Worm (Caenorhabditis elegans): ENCODE data around the gene F15A4.5.

DNA sequence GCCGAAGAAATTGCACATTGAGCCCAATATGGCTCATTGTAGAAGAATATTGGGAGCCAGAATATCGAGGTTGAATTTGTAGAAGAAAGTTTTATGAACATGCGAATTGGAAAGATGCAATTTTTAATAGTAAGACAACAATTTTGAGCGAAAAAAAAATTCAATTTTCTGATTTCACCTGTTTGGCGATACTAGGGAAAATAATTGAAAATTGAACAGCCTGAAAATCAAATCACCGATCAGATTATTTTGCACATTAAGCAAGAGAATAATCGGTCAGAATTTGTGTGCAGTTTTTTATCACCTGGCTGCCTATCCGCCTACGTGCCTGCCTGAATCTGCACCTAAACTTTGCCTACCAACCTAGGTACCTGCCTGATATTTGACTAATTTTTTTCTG lies 50.6 kb downstream of the F15A4.5 start, which contains the start of gene sre-26:
- TF ChIP-seq unc-39 (tag; optimal IDR thresholded peaks at IDR 0.05) (no peak), elt-1 (tag; optimal IDR thresholded peaks at IDR 0.05; ENCODE audit: borderline replicate concordance, insufficient read depth) (no peak), M03D4.4 (tag; optimal IDR thresholded peaks at IDR 0.05) (no peak), lsy-2 (tag; optimal IDR thresholded peaks at IDR 0.05) (no peak), unc-120 (tag; optimal IDR thresholded peaks at IDR 0.05; ENCODE audit: poor library complexity, severe bottlenecking) (no peak), lin-13 (tag; optimal IDR thresholded peaks at IDR 0.05) (no peak)
